Worm (Caenorhabditis elegans) whole organism, L2 larva: ENCODE data around the gene H34I24.1.

ENCODE experiments used
- aly-2 ChIP-seq: fragments of 150-350 bp; optimal IDR thresholded peaks from 2 replicates; lab custom pipeline; 2014; ENCODE audit warnings: missing biosample characterization, missing genetic modification characterization
- ztf-1 ChIP-seq: fragments of 200-800 bp; sonication (Bioruptor generic); conservative IDR thresholded peaks from 2 replicates; pipeline ENCODE4 v1.3.6; 2022; ENCODE audit warnings: missing genetic modification characterization, missing compliant biosample characterization

- TF ChIP-seq aly-2 (tag; lab: Kevin White, UChicago) (no peak), ztf-1 (GFP tag; lab: Robert Waterston, UW) (no peak)
Observed at ce11 chrIII:2800743-2801142, 46.1 kb upstream of the H34I24.1 start.
